Fruit fly (Drosophila melanogaster) whole organism, prepupa: ENCODE data around the gene Spec2.

Experiments used
- Blimp-1 ChIP-seq: fragments of 200-800 bp; sonication (Bioruptor generic); optimal IDR thresholded peaks from 3 replicates; lab custom pipeline; 2017; ENCODE audit warnings: missing biosample characterization, missing genetic modification characterization, mild to moderate bottlenecking, moderate library complexity, missing genetic modification reagents
- CG10669 ChIP-seq: fragments of 200-800 bp; sonication (Bioruptor generic); optimal IDR thresholded peaks from 3 replicates; lab custom pipeline; 2018; ENCODE audit warnings: missing biosample characterization, mild to moderate bottlenecking, missing genetic modification characterization, moderate library complexity
- CG11294 ChIP-seq: fragments of 200-800 bp; sonication (Bioruptor generic); IDR thresholded peaks from 2 replicates; pipeline ENCODE4 v1.3.6; 2022; ENCODE audit warnings: missing biosample characterization, missing genetic modification characterization
- CG11762 ChIP-seq: fragments of 200-800 bp; sonication (Bioruptor generic); optimal IDR thresholded peaks from 3 replicates; lab custom pipeline; 2016; ENCODE audit warnings: missing biosample characterization, missing genetic modification characterization; ENCODE audit not compliant: insufficient read depth
- CG15336 ChIP-seq: fragments of 200-800 bp; sonication (Bioruptor generic); IDR thresholded peaks from 2 replicates; pipeline ENCODE4 v1.3.6; 2022; ENCODE audit warnings: missing biosample characterization, missing genetic modification characterization
- CG1621 ChIP-seq: fragments of 200-800 bp; sonication (Bioruptor generic); optimal IDR thresholded peaks from 3 replicates; lab custom pipeline; 2018; ENCODE audit warnings: missing biosample characterization, mild to moderate bottlenecking, missing genetic modification characterization
- CG16779 ChIP-seq: fragments of 200-800 bp; sonication (Bioruptor generic); optimal IDR thresholded peaks from 3 replicates; lab custom pipeline; 2017; ENCODE audit warnings: missing biosample characterization, mild to moderate bottlenecking, missing genetic modification characterization
- CG3032 ChIP-seq: fragments of 200-800 bp; optimal IDR thresholded peaks from 2 replicates; lab custom pipeline; 2019; ENCODE audit warnings: missing biosample characterization, mild to moderate bottlenecking, missing genetic modification characterization, moderate library complexity
- CG31627 ChIP-seq: fragments of 200-800 bp; sonication (Bioruptor generic); optimal IDR thresholded peaks from 3 replicates; lab custom pipeline; 2016; ENCODE audit warnings: missing biosample characterization, missing genetic modification characterization
- CG32006 ChIP-seq: fragments of 200-800 bp; sonication (Bioruptor generic); optimal IDR thresholded peaks from 3 replicates; lab custom pipeline; 2017; ENCODE audit warnings: missing biosample characterization, mild to moderate bottlenecking, missing genetic modification characterization
- CG34406 ChIP-seq: fragments of 200-800 bp; sonication (Bioruptor generic); optimal IDR thresholded peaks from 3 replicates; lab custom pipeline; 2016; ENCODE audit warnings: missing biosample characterization, missing genetic modification characterization
- CG3919 ChIP-seq: fragments of 200-800 bp; sonication (Bioruptor generic); optimal IDR thresholded peaks from 3 replicates; lab custom pipeline; 2016; ENCODE audit warnings: missing biosample characterization, missing genetic modification characterization
- CG4318 ChIP-seq: fragments of 200-800 bp; sonication (Bioruptor generic); optimal IDR thresholded peaks from 3 replicates; lab custom pipeline; 2017; ENCODE audit warnings: missing biosample characterization, mild to moderate bottlenecking, missing genetic modification characterization
- CG6163 ChIP-seq: fragments of 200-800 bp; sonication (Bioruptor generic); IDR thresholded peaks from 3 replicates; pipeline ENCODE4 v1.3.6; 2022; ENCODE audit warnings: missing biosample characterization, missing genetic modification characterization
- CG6276 ChIP-seq: fragments of 200-800 bp; sonication (Bioruptor generic); optimal IDR thresholded peaks from 2 replicates; lab custom pipeline; 2017; ENCODE audit warnings: missing biosample characterization, mild to moderate bottlenecking, missing genetic modification characterization
- CG6808 ChIP-seq: fragments of 200-800 bp; sonication (Bioruptor generic); optimal IDR thresholded peaks from 3 replicates; lab custom pipeline; 2017; ENCODE audit warnings: missing biosample characterization, missing genetic modification characterization, mild to moderate bottlenecking, moderate library complexity, missing genetic modification reagents
- CG6854 ChIP-seq: fragments of 200-800 bp; sonication (Bioruptor generic); optimal IDR thresholded peaks from 2 replicates; lab custom pipeline; 2017; ENCODE audit warnings: missing biosample characterization, mild to moderate bottlenecking, missing genetic modification characterization
- CG8319 ChIP-seq: fragments of 200-800 bp; sonication (Bioruptor generic); optimal IDR thresholded peaks from 3 replicates; lab custom pipeline; 2016; ENCODE audit warnings: missing biosample characterization, missing genetic modification characterization
- CG8632 ChIP-seq: fragments of 200-800 bp; sonication (Bioruptor generic); optimal IDR thresholded peaks from 3 replicates; lab custom pipeline; 2016; ENCODE audit warnings: missing biosample characterization, missing genetic modification characterization
- Eip75B ChIP-seq: fragments of 200-800 bp; sonication (Bioruptor generic); optimal IDR thresholded peaks from 3 replicates; lab custom pipeline; 2016; ENCODE audit warnings: missing biosample characterization, missing genetic modification characterization
- Eip78C ChIP-seq: fragments of 200-800 bp; sonication (Bioruptor generic); peaks from one replicate; lab custom pipeline; 2016; ENCODE audit warnings: missing biosample characterization, missing genetic modification characterization
- Ets21C ChIP-seq: fragments of 200-800 bp; sonication (Bioruptor generic); optimal IDR thresholded peaks from 3 replicates; lab custom pipeline; 2016; ENCODE audit warnings: missing biosample characterization, missing genetic modification characterization
- Gug ChIP-seq: fragments of 200-800 bp; sonication (Bioruptor generic); IDR thresholded peaks from 2 replicates; pipeline ENCODE4 v1.3.6; 2022; ENCODE audit warnings: missing biosample characterization, missing genetic modification characterization
- Hr39 ChIP-seq: fragments of 200-800 bp; sonication (Bioruptor generic); optimal IDR thresholded peaks from 2 replicates; lab custom pipeline; 2016; ENCODE audit warnings: missing biosample characterization, missing genetic modification characterization
- Hr4 ChIP-seq: fragments of 200-800 bp; sonication (Bioruptor generic); optimal IDR thresholded peaks from 3 replicates; lab custom pipeline; 2016; ENCODE audit warnings: missing biosample characterization, missing genetic modification characterization
- Lpt ChIP-seq: fragments of 200-800 bp; sonication (Bioruptor generic); optimal IDR thresholded peaks from 3 replicates; lab custom pipeline; 2016; ENCODE audit warnings: missing biosample characterization, missing genetic modification characterization
- OdsH ChIP-seq: fragments of 200-800 bp; sonication (Bioruptor generic); optimal IDR thresholded peaks from 3 replicates; lab custom pipeline; 2016; ENCODE audit warnings: missing biosample characterization, missing genetic modification characterization
- Smox ChIP-seq: fragments of 200-800 bp; sonication (Bioruptor generic); optimal IDR thresholded peaks from 3 replicates; lab custom pipeline; 2016; ENCODE audit warnings: missing biosample characterization, missing genetic modification characterization
- Sox102F ChIP-seq: fragments of 200-800 bp; sonication (Bioruptor generic); optimal IDR thresholded peaks from 2 replicates; lab custom pipeline; 2016; ENCODE audit warnings: missing biosample characterization, mild to moderate bottlenecking, missing genetic modification characterization
- Sox14 ChIP-seq: fragments of 200-800 bp; sonication (Bioruptor generic); optimal IDR thresholded peaks from 3 replicates; lab custom pipeline; 2016; ENCODE audit warnings: missing biosample characterization, missing genetic modification characterization
- achi ChIP-seq: fragments of 200-800 bp; sonication (Bioruptor generic); optimal IDR thresholded peaks from 3 replicates; lab custom pipeline; 2016; ENCODE audit warnings: missing biosample characterization, missing genetic modification characterization
- acj6 ChIP-seq: fragments of 200-800 bp; sonication (Bioruptor generic); optimal IDR thresholded peaks from 3 replicates; lab custom pipeline; 2016; ENCODE audit warnings: missing biosample characterization, missing genetic modification characterization
- cyc ChIP-seq: fragments of 200-800 bp; sonication (Bioruptor generic); optimal IDR thresholded peaks from 3 replicates; lab custom pipeline; 2016; ENCODE audit warnings: missing biosample characterization, missing genetic modification characterization
- dac ChIP-seq: fragments of 200-800 bp; sonication (Bioruptor generic); optimal IDR thresholded peaks from 2 replicates; lab custom pipeline; 2017; ENCODE audit warnings: missing biosample characterization, mild to moderate bottlenecking, missing genetic modification characterization
- dsx ChIP-seq: fragments of 200-800 bp; optimal IDR thresholded peaks from 3 replicates; lab custom pipeline; 2019; ENCODE audit warnings: missing biosample characterization, mild to moderate bottlenecking, missing genetic modification characterization, moderate library complexity; ENCODE audit not compliant: poor library complexity, severe bottlenecking
- esn ChIP-seq: fragments of 200-800 bp; sonication (Bioruptor generic); optimal IDR thresholded peaks from 2 replicates; lab custom pipeline; 2016; ENCODE audit warnings: missing biosample characterization, mild to moderate bottlenecking, missing genetic modification characterization, moderate library complexity
- fd59A ChIP-seq: fragments of 200-800 bp; sonication (Bioruptor generic); optimal IDR thresholded peaks from 2 replicates; lab custom pipeline; 2017; ENCODE audit warnings: missing biosample characterization, mild to moderate bottlenecking, missing genetic modification characterization, missing genetic modification reagents
- fd85E ChIP-seq: fragments of 200-800 bp; sonication (Bioruptor generic); optimal IDR thresholded peaks from 3 replicates; lab custom pipeline; 2016; ENCODE audit warnings: missing biosample characterization, missing genetic modification characterization
- lz ChIP-seq: fragments of 200-800 bp; sonication (Bioruptor generic); optimal IDR thresholded peaks from 3 replicates; lab custom pipeline; 2016; ENCODE audit warnings: missing biosample characterization, missing genetic modification characterization
- salr ChIP-seq, 2 experiments: fragments of 200-800 bp; sonication (Bioruptor generic); optimal IDR thresholded peaks; 3 replicates each; lab custom pipeline; 2016 to 2018; ENCODE audit warnings: missing biosample characterization in 2 of 2, missing genetic modification characterization in 2 of 2, mild to moderate bottlenecking in 1 of 2
- ss ChIP-seq, 2 experiments: fragments of 200-800 bp; sonication (Bioruptor generic); optimal IDR thresholded peaks; 2 replicates in 1 of 2; 3 replicates in 1 of 2; lab custom pipeline; 2017 to 2018; ENCODE audit warnings: mild to moderate bottlenecking in 2 of 2, missing biosample characterization in 2 of 2, missing genetic modification characterization in 2 of 2, moderate library complexity in 1 of 2
- svp ChIP-seq: fragments of 200-800 bp; sonication (Bioruptor generic); peaks from one replicate; lab custom pipeline; 2016; ENCODE audit warnings: missing biosample characterization, missing genetic modification characterization
- topi ChIP-seq: fragments of 200-800 bp; sonication (Bioruptor generic); optimal IDR thresholded peaks from 3 replicates; lab custom pipeline; 2016; ENCODE audit warnings: missing biosample characterization, missing genetic modification characterization
- vri ChIP-seq: fragments of 200-800 bp; sonication (Bioruptor generic); optimal IDR thresholded peaks from 3 replicates; lab custom pipeline; 2016; ENCODE audit warnings: missing biosample characterization, mild to moderate bottlenecking, missing genetic modification characterization

The Spec2 gene

dm6 chr3R:5622985-5623630 lies 817 bp downstream of the Spec2 start (continued):
- TF ChIP-seq CG6854 (GFP tag; lab: Kevin White, UChicago): no peak
- peak; percentile 74 for TF ChIP-seq Eip78C
- TF ChIP-seq ss (GFP tag; optimal IDR thresholded peaks at IDR 0.05; lab: Kevin White, UChicago): peak in 1 of 2 experiments; percentile 31
- no peak for TF ChIP-seq Gug (GFP tag; lab: Robert Waterston, UW)
- no peak for TF ChIP-seq CG3032 (tag; lab: Kevin White, UChicago)
- no peak for TF ChIP-seq Lpt (GFP tag; lab: Kevin White, UChicago)
- TF ChIP-seq Hr4 (GFP tag; lab: Kevin White, UChicago): peak; percentile 29
- no peak for TF ChIP-seq Sox14 (GFP tag; lab: Kevin White, UChicago)

- no peak for TF ChIP-seq CG1621 (tag; lab: Kevin White, UChicago)
- no peak for TF ChIP-seq achi
- no peak for TF ChIP-seq fd85E (GFP tag; lab: Kevin White, UChicago)
- peak; percentile 18 for TF ChIP-seq Eip78C
- TF ChIP-seq CG4318 (GFP tag; lab: Kevin White, UChicago): no peak
- TF ChIP-seq svp (GFP tag; lab: Kevin White, UChicago): peak; percentile 91
- no peak for TF ChIP-seq lz (GFP tag; lab: Kevin White, UChicago)
- TF ChIP-seq acj6: no peak
- TF ChIP-seq, all 60 proteins: peak for 2
These were observed 1.5 kb downstream of the Spec2 start for dm6 chr3R:5622406-5622752.

- TF ChIP-seq dac (GFP tag; lab: Kevin White, UChicago) (no peak), Sox102F (GFP tag; lab: Kevin White, UChicago) (no peak), CG6163 (GFP tag; lab: Robert Waterston, UW) (peak; percentile 15; the same call in 1 of the 3 replicates), Lpt (GFP tag; lab: Kevin White, UChicago) (no peak), OdsH (no peak), CG34406 (no peak), CG3032 (tag; lab: Kevin White, UChicago) (no peak), CG32006 (GFP tag; lab: Kevin White, UChicago) (no peak), Smox (GFP tag; lab: Kevin White, UChicago) (no peak), Hr39 (no peak), fd59A (GFP tag; lab: Kevin White, UChicago) (no peak), CG31627 (GFP tag; lab: Kevin White, UChicago) (no peak), CG8632 (no peak), salr (GFP tag; optimal IDR thresholded peaks at IDR 0.05; lab: Kevin White, UChicago) (no peak), Blimp-1 (no peak), CG4318 (GFP tag; lab: Kevin White, UChicago) (no peak), CG11294 (GFP tag; lab: Robert Waterston, UW) (no peak), lz (GFP tag; lab: Kevin White, UChicago) (no peak), CG8319 (no peak), cyc (GFP tag; lab: Kevin White, UChicago) (no peak), achi (no peak), CG11762 (GFP tag; lab: Kevin White, UChicago) (no peak), CG1621 (tag; lab: Kevin White, UChicago) (peak; percentile 62), CG3919 (GFP tag; lab: Kevin White, UChicago) (peak; percentile 28), Sox14 (GFP tag; lab: Kevin White, UChicago) (peak; percentile 85), Eip75B (GFP tag; lab: Kevin White, UChicago) (peak; percentile 19), CG15336 (peak; percentile 26; the same call in 1 of the 2 replicates), dsx (GFP tag; lab: Kevin White, UChicago) (peak; percentile 70), CG6276 (GFP tag; lab: Kevin White, UChicago) (peak; percentile 67), topi (GFP tag; lab: Kevin White, UChicago) (no peak), CG10669 (GFP tag; lab: Kevin White, UChicago) (peak; percentile 25), CG6808 (GFP tag; lab: Kevin White, UChicago) (peak; percentile 65), Ets21C (GFP tag; lab: Kevin White, UChicago) (no peak), Eip78C (peak; percentile 70), vri (GFP tag; lab: Kevin White, UChicago) (peak; percentile 72), fd85E (GFP tag; lab: Kevin White, UChicago) (no peak), esn (no peak), CG16779 (tag; lab: Kevin White, UChicago) (peak; percentile 22)
These were observed 2.1 kb downstream of the Spec2 start for dm6 chr3R:5621714-5622405.
